Worm (Caenorhabditis elegans) whole organism, L4 larva: ENCODE measurements around the gene cest-35.1.
A peak's percentile ranks its signal among the peaks of the same experiment; 100 is the strongest.

ENCODE experiments used
- F10B5.3 ChIP-seq: sonication (generic microtip); optimal IDR thresholded peaks from 2 replicates; lab custom pipeline; 2016; ENCODE audit warnings: mild to moderate bottlenecking, missing genetic modification characterization, missing compliant biosample characterization
- F26F4.8 ChIP-seq: fragments of 200-800 bp; sonication (Bioruptor generic); conservative IDR thresholded peaks from 2 replicates; pipeline ENCODE4 v1.3.6; 2022; ENCODE audit warnings: missing genetic modification characterization, missing compliant biosample characterization
- F37D6.2 ChIP-seq: sonication (generic microtip); optimal IDR thresholded peaks from 2 replicates; lab custom pipeline; 2016; ENCODE audit warnings: mild to moderate bottlenecking, missing genetic modification characterization, missing compliant biosample characterization
- F44E2.7 ChIP-seq: fragments of 200-800 bp; sonication (Bioruptor generic); IDR thresholded peaks from 2 replicates; pipeline ENCODE4 v2.1.2; 2022; ENCODE audit warnings: missing genetic modification characterization, missing compliant biosample characterization
- aha-1 ChIP-seq: fragments of 150-350 bp; peaks from one replicate; lab custom pipeline; 2014; ENCODE audit warnings: missing biosample characterization, missing genetic modification characterization
- arid-1 ChIP-seq: fragments of 200-800 bp; sonication (Bioruptor generic); conservative IDR thresholded peaks from 2 replicates; pipeline ENCODE4 v1.3.6; 2022; ENCODE audit warnings: missing genetic modification reagents, missing genetic modification characterization, missing compliant biosample characterization
- ceh-28 ChIP-seq: fragments of 150-350 bp; optimal IDR thresholded peaks from 2 replicates; lab custom pipeline; 2014; ENCODE audit warnings: missing biosample characterization, missing genetic modification reagents, missing genetic modification characterization
- dmd-6 ChIP-seq: fragments of 200-800 bp; sonication (Bioruptor generic); IDR thresholded peaks from 2 replicates; pipeline ENCODE4 v1.3.6; 2022; ENCODE audit warnings: missing genetic modification reagents, missing genetic modification characterization, missing compliant biosample characterization
- dmd-8 ChIP-seq: fragments of 200-800 bp; sonication (Bioruptor generic); IDR thresholded peaks from 2 replicates; pipeline ENCODE4 v1.3.6; 2022; ENCODE audit warnings: missing genetic modification characterization, missing compliant biosample characterization
- dve-1 ChIP-seq: sonication (generic microtip); optimal IDR thresholded peaks from 2 replicates; lab custom pipeline; 2017; ENCODE audit warnings: antibody characterized with exemption, mild to moderate bottlenecking, missing genetic modification characterization, missing compliant biosample characterization; ENCODE audit not compliant: insufficient read depth
- gei-8 ChIP-seq: fragments of 200-800 bp; sonication (Bioruptor generic); optimal IDR thresholded peaks from 2 replicates; lab custom pipeline; 2018; ENCODE audit warnings: mild to moderate bottlenecking, missing genetic modification characterization, missing compliant biosample characterization
- hlh-11 ChIP-seq: fragments of 200-800 bp; sonication (Bioruptor generic); optimal IDR thresholded peaks from 2 replicates; lab custom pipeline; 2018; ENCODE audit warnings: mild to moderate bottlenecking, missing genetic modification characterization, missing compliant biosample characterization
- hmg-1.1 ChIP-seq: fragments of 200-800 bp; sonication (Bioruptor generic); IDR thresholded peaks from 2 replicates; pipeline ENCODE4 v1.3.6; 2022; ENCODE audit warnings: missing genetic modification reagents, missing genetic modification characterization, missing compliant biosample characterization
- lin-1 ChIP-seq: fragments of 200-800 bp; sonication (Bioruptor generic); IDR thresholded peaks from 2 replicates; pipeline ENCODE4 v1.3.6; 2022; ENCODE audit warnings: missing genetic modification reagents, missing genetic modification characterization, missing compliant biosample characterization
- lin-15B ChIP-seq: fragments of 150-350 bp; sonication (generic microtip); optimal IDR thresholded peaks from 3 replicates; lab custom pipeline; 2014; ENCODE audit warnings: missing biosample characterization, missing genetic modification characterization
- lin-29 ChIP-seq: fragments of 200-800 bp; sonication (Bioruptor generic); IDR thresholded peaks from 2 replicates; pipeline ENCODE4 v1.3.6; 2022; ENCODE audit warnings: missing genetic modification reagents, missing genetic modification characterization, missing compliant biosample characterization
- mdl-1 ChIP-seq, 2 experiments: fragments of 150-350 bp in 1 of 2; sonication (generic microtip) in 1 of 2; optimal IDR thresholded peaks; 2 replicates each; lab custom pipeline; 2014 to 2017; ENCODE audit warnings: missing biosample characterization in 2 of 2, missing genetic modification characterization in 2 of 2
- mxl-3 ChIP-seq: fragments of 200-800 bp; sonication (Bioruptor generic); optimal IDR thresholded peaks from 2 replicates; lab custom pipeline; 2018; ENCODE audit warnings: mild to moderate bottlenecking, missing genetic modification characterization, missing compliant biosample characterization
- nhr-102 ChIP-seq: sonication (generic microtip); optimal IDR thresholded peaks from 2 replicates; lab custom pipeline; 2016; ENCODE audit warnings: mild to moderate bottlenecking, missing genetic modification characterization, moderate library complexity, missing compliant biosample characterization
- nhr-28 ChIP-seq: fragments of 150-350 bp; optimal IDR thresholded peaks from 2 replicates; lab custom pipeline; 2014; ENCODE audit warnings: missing biosample characterization, missing genetic modification characterization
- pqm-1 ChIP-seq: sonication (generic microtip); optimal IDR thresholded peaks from 2 replicates; lab custom pipeline; 2017; ENCODE audit warnings: missing biosample characterization, missing genetic modification characterization
- saeg-2 ChIP-seq: fragments of 200-800 bp; sonication (Bioruptor generic); IDR thresholded peaks from 2 replicates; pipeline ENCODE4 v1.3.6; 2022; ENCODE audit warnings: missing genetic modification reagents, missing genetic modification characterization, missing compliant biosample characterization
- sdz-12 ChIP-seq: fragments of 200-800 bp; sonication (Bioruptor generic); optimal IDR thresholded peaks from 2 replicates; lab custom pipeline; 2018; ENCODE audit warnings: mild to moderate bottlenecking, missing genetic modification characterization, missing compliant biosample characterization
- skn-1 ChIP-seq: fragments of 150-350 bp; optimal IDR thresholded peaks from 2 replicates; lab custom pipeline; 2014; ENCODE audit warnings: missing biosample characterization, missing genetic modification characterization
- snpc-1.2 ChIP-seq: fragments of 200-800 bp; sonication (Bioruptor generic); IDR thresholded peaks from 2 replicates; pipeline ENCODE4 v1.3.6; 2022; ENCODE audit warnings: missing genetic modification reagents, missing genetic modification characterization, missing compliant biosample characterization
- tra-1 ChIP-seq: fragments of 200-800 bp; sonication (Bioruptor generic); IDR thresholded peaks from 2 replicates; pipeline ENCODE4 v1.3.6; 2022; ENCODE audit warnings: missing genetic modification reagents, missing genetic modification characterization, missing compliant biosample characterization
- unc-130 ChIP-seq: sonication (generic microtip); optimal IDR thresholded peaks from 2 replicates; lab custom pipeline; 2016; ENCODE audit warnings: missing genetic modification reagents, missing genetic modification characterization, missing compliant biosample characterization
- unc-62 ChIP-seq, 3 experiments: fragments of 150-350 bp in 1 of 3; sonication (generic microtip); optimal IDR thresholded peaks in 2 of 3; peaks in 1 of 3; 1 replicate in 1 of 3; 2 replicates in 2 of 3; lab custom pipeline; 2014 to 2017; ENCODE audit warnings: missing biosample characterization in 3 of 3, missing genetic modification characterization in 3 of 3, missing genetic modification reagents in 3 of 3, missing genotype in 1 of 3
- zip-11 ChIP-seq: fragments of 200-800 bp; sonication (Bioruptor generic); IDR thresholded peaks from 2 replicates; pipeline ENCODE4 v1.3.6; 2022; ENCODE audit warnings: missing genetic modification characterization, missing compliant biosample characterization
- zip-2 ChIP-seq: fragments of 150-350 bp; optimal IDR thresholded peaks from 2 replicates; lab custom pipeline; 2014; ENCODE audit warnings: missing biosample characterization, missing genetic modification characterization

The cest-35.1 gene

DNA sequence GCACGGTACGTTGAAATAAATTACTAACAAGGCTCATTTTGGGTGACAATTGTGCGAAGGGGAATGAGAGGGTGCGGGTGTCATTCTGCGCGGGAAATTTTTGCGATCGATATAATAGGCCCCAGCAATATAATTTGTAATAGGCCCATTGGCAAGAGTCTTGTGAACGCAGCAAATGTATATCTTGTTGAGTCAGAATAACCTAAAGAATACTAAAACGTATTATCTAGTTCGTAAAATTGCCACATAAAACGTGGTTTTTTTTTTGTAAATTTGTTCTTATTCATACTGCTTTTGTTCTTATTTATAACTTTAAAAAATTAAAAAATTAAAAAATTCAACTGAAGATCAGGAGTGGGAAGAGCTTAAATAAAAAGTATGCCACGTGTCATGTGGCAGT lies 3.5 kb downstream of the cest-35.1 start, which contains the start of gene C52A10.3:
Gene C52A10.3 (minus strand): TSS at position 101 of the 400 bp plus-strand sequence.
- no peak for TF ChIP-seq gei-8 (GFP tag; lab: Kevin White, UChicago)
- no peak for TF ChIP-seq zip-11

- TF ChIP-seq F26F4.8 (GFP tag; lab: Robert Waterston, UW) (no peak), nhr-102 (tag; lab: Kevin White, UChicago) (no peak), F10B5.3 (tag; lab: Kevin White, UChicago) (no peak), snpc-1.2 (GFP tag; lab: Robert Waterston, UW) (no peak), sdz-12 (GFP tag; lab: Kevin White, UChicago) (no peak), nhr-28 (tag; lab: Kevin White, UChicago) (peak; percentile 69), lin-29 (GFP tag; lab: Robert Waterston, UW) (no peak)
Observed at ce11 chrV:5237116-5237515, 5.8 kb downstream of the cest-35.1 start, which contains the start of gene cest-35.2. TSS of gene cest-35.2 (minus strand) at chrV:5237216.

DNA sequence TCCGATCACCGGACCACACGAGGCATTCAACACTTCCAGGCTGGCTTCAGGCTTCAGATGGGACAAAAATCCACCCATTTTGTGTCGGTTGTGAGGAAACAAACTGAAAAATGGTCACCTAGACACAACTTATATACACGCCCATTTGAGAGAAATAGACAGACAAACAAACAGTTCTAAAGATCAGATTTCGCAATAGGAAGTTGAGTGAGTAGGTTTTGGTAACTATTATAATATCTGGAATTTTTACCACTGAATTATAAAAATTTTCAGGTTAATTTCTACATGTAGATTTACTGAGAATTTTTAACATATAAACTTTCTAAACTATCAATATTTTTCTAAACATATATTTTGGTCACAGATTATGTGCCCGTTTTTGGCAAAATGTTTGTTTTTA lies 9.2 kb downstream of the cest-35.1 start, which contains the start of gene cest-32:
Gene cest-32 (minus strand): TSS at position 115 of the 400 bp plus-strand sequence.
- no peak for TF ChIP-seq F10B5.3 (tag; lab: Kevin White, UChicago)
- TF ChIP-seq dve-1 (tag; lab: Kevin White, UChicago), result peak; percentile 2
- TF ChIP-seq, all 104 proteins: peak for 1

DNA sequence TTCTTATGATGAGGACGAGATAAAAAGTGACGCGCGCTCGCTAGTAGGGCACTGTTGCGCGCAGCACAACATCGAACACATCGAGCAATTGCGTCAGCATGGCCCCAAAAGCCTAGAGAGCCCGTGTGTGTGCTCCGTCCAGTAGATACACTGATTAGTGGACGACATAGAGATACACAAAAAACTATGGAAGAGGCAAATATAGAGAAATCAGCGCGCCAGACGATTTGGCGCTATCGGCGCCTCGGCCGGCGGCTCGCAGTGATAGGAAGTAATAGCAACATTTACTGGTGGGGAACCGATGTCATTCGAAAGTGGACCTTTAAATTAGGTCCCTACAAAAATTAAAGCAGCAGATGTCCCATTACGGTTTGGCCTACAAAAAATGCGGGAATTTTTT lies 14.4 kb downstream of the cest-35.1 start:
- no peak for TF ChIP-seq F37D6.2 (tag; lab: Kevin White, UChicago)
- TF ChIP-seq nhr-28 (tag; lab: Kevin White, UChicago), result peak; percentile 21
- TF ChIP-seq skn-1 (tag; lab: Kevin White, UChicago), result no peak
- TF ChIP-seq mxl-3, result no peak
- no peak for TF ChIP-seq hmg-1.1 (GFP tag; lab: Robert Waterston, UW)
- peak in 1 of 2 experiments; percentile 85 for TF ChIP-seq unc-62 (GFP tag; optimal IDR thresholded peaks at IDR 0.05 in 1 of 2; lab: Kevin White, UChicago)
- TF ChIP-seq unc-62 (tag; optimal IDR thresholded peaks at IDR 0.05; lab: Kevin White, UChicago), result no peak
- no peak for TF ChIP-seq unc-130 (GFP tag; lab: Kevin White, UChicago)
- TF ChIP-seq lin-1 (GFP tag; lab: Robert Waterston, UW), result no peak
- TF ChIP-seq arid-1, result no peak
- TF ChIP-seq, all 104 proteins: peak for 2

ce11 chrV:5225660-5226059 lies 17.3 kb downstream of the cest-35.1 start:
- peak in 1 of 2 experiments; percentile 3 for TF ChIP-seq mdl-1 (tag; optimal IDR thresholded peaks at IDR 0.05; lab: Kevin White, UChicago)
- no peak for TF ChIP-seq arid-1

- TF ChIP-seq hlh-11 (tag; lab: Kevin White, UChicago) (no peak), F44E2.7 (no peak), zip-2 (tag; lab: Kevin White, UChicago) (no peak), saeg-2 (GFP tag; lab: Robert Waterston, UW) (no peak), dmd-6 (GFP tag; lab: Robert Waterston, UW) (peak; percentile 49), ceh-28 (tag; lab: Kevin White, UChicago) (no peak), dmd-8 (GFP tag; lab: Robert Waterston, UW) (no peak), nhr-28 (tag; lab: Kevin White, UChicago) (peak; percentile 6), aha-1 (tag; lab: Kevin White, UChicago) (peak; percentile 87), lin-15B (tag; lab: Kevin White, UChicago) (no peak), tra-1 (no peak), pqm-1 (tag; lab: Kevin White, UChicago) (peak; percentile 6)
Observed at ce11 chrV:5223044-5223443, 19.9 kb downstream of the cest-35.1 start, which contains the start of gene Y49G5B.1. TSS of gene Y49G5B.1 (plus strand) at chrV:5223367.
